Worm (Caenorhabditis elegans): Measurements from ENCODE around the gene srh-74.

The srh-74 gene

DNA sequence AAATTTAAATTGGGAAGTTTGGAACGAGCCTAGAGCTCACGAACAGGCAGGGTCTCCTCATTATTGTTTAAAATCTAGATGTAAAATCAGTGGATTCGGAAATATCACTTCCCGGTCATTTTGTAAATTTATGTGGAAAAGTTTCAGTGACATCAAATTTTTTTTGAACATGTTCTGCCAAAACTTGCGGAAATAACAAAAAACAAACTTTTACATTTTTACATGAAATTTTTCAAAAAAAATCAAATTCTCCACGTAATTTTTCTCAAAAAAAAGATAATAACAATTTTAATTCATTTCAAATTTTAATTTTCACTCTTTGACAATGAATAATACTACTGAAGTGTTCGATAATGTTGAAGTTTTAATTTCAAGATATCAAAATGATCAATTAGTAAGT, 7.1 kb downstream of the srh-74 start, which contains the start of gene C45B11.5:
C45B11.5 (plus strand) TSS at position 301 of the 400 bp plus-strand sequence.
- no peak for TF ChIP-seq unc-62 (GFP tag; optimal IDR thresholded peaks at IDR 0.05)

DNA sequence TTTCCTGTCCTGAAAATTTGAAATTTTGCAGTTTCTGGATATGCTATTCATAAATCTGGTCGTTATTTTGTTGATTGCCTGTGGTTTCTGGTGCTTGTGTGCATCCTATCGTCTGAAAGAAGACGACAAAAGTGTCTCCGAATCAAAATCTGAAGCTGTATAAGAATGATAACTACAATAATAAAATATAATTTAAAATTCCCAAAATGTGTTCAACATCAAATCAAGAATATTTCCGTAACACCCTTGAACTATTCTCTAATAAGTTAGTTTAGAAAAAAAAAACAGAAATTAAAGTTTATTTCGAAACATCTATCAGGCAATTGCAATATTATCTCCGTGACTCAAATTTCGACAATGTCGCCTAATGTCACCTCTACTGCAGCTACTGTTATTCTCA, 8.1 kb downstream of the srh-74 start, which contains the start of gene C45B11.8:
C45B11.8 (plus strand) TSS at position 301 of the 400 bp plus-strand sequence.
- TF ChIP-seq unc-62 (GFP tag; optimal IDR thresholded peaks at IDR 0.05): no peak

DNA sequence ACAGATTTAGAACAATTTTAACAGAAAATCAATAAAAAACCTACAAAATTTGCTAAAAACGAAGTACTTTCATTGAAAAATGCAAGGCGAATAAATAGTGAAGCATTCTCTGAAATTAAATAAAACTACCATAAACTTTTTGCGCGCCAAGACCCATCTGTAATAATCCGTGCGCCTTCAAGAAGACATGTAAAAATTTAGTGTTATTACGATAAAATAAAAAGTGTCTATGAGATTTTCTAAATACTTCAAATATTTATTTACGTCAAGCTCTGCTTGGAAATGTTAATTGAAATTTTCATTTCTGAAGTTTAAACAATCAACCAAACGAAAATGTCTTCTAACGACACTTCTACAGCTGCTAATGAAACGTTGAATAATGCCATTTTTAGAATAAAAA, 8.6 kb downstream of the srh-74 start, which contains the start of gene C45B11.9:
C45B11.9 (plus strand) TSS at position 301 of the 400 bp plus-strand sequence.
- TF ChIP-seq unc-62 (GFP tag; optimal IDR thresholded peaks at IDR 0.05): no peak

DNA sequence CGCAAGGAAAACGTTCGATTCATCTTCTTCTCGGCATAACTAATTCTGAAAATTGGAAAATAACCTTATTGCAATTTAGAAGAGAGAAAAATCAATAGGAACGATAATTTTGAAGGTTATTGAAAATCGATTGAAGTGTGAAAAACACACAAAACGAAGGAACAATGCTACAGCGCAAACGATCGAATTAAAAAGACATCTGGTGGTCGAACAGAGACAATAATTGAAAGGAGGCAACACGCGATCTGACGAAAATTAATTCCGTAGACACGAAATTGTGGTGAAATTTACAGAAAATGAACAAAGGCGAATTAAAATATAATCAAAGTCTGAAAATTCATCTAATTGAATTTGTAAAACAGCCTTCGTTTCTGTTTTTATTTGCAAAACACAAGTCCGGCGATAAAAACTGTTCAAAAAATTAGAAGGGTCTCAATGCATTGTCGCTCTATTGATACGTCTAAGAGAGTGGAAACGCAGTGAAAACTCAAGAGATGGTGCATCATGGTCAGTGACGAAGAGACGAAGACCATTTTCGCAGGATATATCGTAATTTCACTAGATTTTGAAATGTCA, 9.1 kb downstream of the srh-74 start, which contains the start of gene pak-2:
pak-2 (minus strand) TSS at position 51 of the 576 bp plus-strand sequence.
- no peak for TF ChIP-seq unc-62 (GFP tag; optimal IDR thresholded peaks at IDR 0.05)

DNA sequence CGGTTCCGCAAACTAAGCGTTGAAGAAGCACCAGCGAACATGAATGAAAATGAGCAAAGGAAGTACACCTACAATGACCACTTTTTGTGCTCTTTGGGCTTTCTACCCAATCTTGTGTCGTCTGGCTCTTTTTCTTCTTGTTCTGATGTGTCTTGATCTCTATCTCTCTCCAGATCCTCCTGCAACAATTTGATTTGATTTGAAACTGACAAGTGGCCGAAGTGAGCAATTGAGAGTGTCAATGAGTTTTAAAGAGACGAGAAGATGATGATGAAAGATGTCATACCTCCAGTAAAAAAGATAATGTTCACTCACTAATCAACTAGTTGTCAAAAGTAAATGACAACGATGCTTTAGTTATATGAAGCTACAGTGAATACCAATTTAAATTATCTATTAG, 13.8 kb downstream of the srh-74 start, which contains the start of gene pptr-2:
pptr-2 (minus strand) TSS at position 184 of the 400 bp plus-strand sequence.
- no peak for TF ChIP-seq unc-62 (GFP tag; optimal IDR thresholded peaks at IDR 0.05)

DNA sequence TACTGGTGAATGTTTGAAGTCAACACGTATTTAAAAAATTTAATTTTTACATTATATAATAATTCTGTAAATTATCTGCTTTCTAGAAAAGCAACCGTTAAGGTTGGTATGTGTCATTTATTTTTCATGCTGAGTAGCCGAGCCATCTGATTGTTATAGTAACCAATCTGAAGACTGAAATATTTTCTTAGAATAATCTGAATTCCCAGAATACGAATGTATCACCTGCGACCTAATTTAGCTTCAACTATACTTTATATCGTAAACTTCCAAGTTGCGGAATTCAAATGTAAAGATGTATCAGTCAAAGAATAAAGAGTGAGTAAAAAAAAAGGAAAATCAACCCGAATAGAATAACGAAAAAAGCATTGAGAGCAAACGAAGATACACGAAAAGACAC, 15.3 kb downstream of the srh-74 start:
- no peak for TF ChIP-seq unc-62 (GFP tag; optimal IDR thresholded peaks at IDR 0.05)

DNA sequence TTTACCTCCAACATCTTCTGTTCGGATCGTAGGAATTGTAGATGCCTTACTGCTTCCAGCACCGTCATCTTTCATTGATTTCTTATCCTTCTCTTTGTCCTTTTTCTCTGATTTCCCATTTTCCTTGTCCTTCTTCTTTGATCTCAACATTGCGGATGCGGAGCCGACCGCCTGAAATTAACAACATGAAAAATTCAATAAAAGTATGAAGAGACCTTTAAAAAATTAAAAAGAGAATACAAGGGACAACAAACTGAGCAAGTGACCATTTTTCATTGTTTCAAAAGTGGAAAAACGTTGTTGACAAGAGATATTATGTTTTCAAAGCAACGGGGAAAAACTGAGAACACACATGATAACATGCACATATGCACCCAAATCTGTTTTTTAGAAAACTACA, 17.9 kb downstream of the srh-74 start:
- no peak for TF ChIP-seq unc-62 (GFP tag; optimal IDR thresholded peaks at IDR 0.05)

DNA sequence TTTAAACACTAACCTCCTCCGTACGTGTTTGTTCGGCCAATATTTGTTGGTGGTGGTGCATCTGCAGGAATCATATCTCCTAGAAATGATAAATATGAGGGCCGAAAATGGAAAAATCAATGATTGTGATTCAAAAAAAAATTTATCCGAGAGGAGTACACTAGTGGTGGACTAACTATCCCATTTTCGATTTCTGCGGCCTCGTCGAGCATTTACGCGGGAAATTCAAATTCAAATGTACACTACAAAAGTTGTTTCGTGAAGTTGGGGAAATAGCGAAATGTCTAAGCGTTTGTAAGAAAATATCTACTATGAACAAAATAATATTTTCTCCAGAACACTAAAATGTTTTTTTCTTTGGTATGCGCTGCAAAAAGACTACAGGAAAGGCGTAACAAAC, 19.3 kb downstream of the srh-74 start:
- no peak for TF ChIP-seq unc-62 (GFP tag; optimal IDR thresholded peaks at IDR 0.05)

DNA sequence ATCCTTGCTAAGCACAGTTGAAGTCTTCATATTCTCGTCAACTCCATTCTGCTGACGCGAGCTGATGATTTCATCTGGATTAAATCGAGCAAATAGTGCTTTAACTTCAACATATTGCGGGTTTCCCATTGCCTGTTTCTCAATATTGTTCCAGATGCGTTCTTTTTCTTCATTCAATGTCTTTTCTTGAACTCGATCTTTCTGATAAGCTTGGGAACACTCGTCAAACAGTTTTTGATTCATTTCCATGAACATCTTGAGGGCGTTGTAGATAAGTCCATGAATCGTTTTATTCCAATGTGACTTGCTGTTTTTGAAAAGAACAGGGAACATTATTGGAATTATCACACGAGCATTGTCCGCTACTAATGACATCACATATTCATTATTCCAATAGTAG, 20.8 kb downstream of the srh-74 start:
- no peak for TF ChIP-seq unc-62 (GFP tag; optimal IDR thresholded peaks at IDR 0.05)

DNA sequence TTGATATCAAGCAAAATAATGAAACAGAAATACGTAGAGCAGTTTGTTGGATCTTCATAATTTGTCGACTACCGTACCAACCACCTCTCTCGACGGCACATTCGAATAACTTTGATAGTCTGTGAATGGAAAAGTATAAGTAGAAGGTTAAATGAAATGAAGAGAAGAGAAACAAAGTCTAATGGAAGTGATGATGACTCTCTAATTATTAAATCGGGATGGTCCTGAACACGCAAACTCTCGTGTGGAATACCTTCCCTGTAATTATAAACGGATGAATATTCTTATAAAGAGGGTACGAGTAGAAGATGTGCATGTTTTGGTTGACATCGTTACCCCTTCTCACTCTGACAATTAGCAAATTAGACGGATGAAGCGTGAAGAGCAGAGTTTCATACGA, 25.8 kb downstream of the srh-74 start, which contains the start of the genes C13G3.12 and hot-6:
C13G3.12 (minus strand) TSS at position 101 of the 400 bp plus-strand sequence.
hot-6 (minus strand) TSS at position 121 of the 400 bp plus-strand sequence.
- TF ChIP-seq unc-62 (GFP tag; optimal IDR thresholded peaks at IDR 0.05): no peak

DNA sequence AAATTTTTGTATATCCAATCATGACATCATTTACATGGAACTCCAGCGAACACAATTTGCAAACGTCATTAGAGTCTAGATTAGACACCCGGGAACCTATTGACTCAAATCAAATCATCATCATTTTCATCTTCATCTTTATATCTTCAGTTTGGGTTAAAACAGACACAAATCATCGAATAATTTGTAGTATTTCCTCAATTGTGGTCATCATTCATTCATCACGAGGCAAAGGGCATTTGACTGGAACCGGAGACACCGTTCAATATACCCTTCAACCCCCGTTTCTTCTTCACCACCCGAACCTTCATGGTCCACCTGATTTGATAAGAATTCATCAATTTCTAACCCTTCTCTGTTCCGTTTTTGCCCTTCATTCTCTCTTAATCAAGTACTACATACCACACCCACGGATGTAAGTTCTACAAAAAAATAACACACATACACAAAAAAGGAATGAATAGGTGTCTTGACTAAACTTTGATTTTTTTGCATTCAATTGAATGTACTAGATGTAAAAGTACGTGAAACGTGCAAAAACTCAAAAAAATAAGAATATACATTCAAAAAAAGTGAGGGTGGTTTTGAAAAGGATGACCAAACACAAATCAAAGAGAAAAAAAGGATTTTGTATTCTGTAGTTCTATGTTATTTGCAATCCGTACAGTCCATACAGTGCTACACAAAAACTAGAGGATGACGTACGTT, 31.6 kb downstream of the srh-74 start:
- TF ChIP-seq unc-62 (GFP tag; optimal IDR thresholded peaks at IDR 0.05): no peak

DNA sequence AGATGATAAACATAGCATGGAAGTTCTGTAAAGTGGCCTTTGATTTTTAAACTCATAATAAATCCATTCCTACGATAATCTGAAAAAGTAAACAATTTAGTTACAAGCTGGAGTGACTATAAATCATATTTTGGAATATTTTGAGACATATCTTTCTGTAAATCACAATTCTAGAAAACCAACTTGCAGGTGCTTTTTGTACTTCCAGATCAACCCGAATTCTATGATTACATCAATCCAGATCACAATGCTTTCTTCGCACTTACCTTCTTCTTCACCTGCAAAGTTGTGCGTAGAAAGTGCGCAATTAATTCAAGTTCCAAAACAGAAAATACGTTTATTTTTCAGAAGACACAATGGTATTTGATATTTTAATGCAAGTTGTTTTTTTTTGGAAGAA, 33.8 kb downstream of the srh-74 start:
- no peak for TF ChIP-seq unc-62 (GFP tag; optimal IDR thresholded peaks at IDR 0.05)

DNA sequence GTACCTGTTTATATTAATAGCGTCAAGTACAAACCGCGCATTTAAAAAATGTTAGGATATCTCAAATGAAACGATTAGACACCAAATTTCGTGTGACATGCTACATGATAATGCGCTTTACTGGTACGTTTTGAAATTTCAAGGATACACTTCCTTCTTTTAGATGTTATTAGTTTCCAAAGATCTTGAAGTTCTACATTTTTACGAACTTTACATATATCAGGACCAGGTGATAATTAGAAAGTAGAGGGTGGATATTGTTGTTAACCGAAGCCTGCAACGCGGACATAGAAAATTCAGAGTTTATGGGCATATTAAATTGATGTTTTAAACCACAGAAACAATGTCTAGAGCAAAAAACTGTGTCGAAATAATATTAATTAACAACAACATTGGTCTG, 35.4 kb downstream of the srh-74 start:
- no peak for TF ChIP-seq unc-62 (GFP tag; optimal IDR thresholded peaks at IDR 0.05)

DNA sequence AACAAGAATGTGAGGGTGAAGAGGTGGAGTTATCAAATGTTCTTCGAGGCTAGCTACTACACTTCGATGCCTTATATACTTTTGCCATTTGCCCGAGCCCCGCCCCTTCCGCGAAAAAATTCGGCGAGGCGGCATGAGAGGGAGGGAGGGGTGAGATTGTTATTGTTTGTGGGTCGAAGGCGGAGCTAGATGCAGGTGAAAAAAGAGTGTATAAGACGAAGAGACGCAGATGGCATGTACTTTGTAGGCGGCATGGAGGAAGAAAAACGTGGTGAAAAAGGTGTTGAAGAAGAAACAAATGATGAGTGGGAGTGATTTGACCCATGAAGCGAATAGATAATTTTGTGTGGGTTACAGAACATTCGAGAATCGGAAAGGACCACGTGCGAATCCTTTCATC, 36.2 kb downstream of the srh-74 start, which contains the start of gene C13G3.1:
C13G3.1 (minus strand) TSS at position 47 of the 400 bp plus-strand sequence.
- no peak for TF ChIP-seq unc-62 (GFP tag; optimal IDR thresholded peaks at IDR 0.05)

DNA sequence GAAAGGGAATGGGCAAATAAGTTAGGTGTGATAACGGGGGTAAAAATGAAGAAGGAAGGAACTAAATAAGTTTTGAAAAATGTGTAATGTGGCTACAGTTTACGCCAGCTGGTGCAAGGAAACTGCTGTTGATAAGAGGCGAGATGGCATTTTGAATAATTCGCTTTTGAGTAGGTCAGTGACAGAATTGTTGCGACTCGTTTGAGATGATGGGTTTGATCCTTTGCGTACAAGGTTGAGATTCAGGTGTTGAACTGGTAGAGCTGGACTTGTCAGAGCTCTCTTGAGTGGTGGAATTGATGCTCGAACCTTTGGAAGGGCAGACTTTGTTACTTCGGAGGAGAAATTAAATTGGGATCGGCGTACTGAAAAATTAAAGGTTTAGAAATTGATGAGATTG, 36.8 kb downstream of the srh-74 start:
- TF ChIP-seq unc-62 (GFP tag; optimal IDR thresholded peaks at IDR 0.05): no peak

DNA sequence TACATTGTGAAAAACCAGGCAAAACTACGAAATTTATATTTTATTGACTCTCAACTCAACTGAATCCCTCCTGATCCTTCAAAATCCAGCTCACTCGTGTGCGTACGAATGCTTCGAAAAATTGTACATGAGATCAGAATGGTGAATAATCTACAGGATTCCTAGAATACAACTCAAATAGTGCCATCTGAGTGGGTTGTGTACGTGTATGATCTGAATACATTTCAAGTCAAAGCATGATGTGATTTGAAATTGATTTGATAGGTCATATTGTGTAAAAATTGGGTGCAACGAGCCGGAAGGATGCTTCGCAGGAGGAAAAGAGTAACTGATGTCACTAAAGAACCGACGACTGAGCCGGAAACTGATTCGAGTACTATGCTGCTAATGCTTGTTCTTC, 37.8 kb downstream of the srh-74 start:
- TF ChIP-seq unc-62 (GFP tag; optimal IDR thresholded peaks at IDR 0.05): no peak

DNA sequence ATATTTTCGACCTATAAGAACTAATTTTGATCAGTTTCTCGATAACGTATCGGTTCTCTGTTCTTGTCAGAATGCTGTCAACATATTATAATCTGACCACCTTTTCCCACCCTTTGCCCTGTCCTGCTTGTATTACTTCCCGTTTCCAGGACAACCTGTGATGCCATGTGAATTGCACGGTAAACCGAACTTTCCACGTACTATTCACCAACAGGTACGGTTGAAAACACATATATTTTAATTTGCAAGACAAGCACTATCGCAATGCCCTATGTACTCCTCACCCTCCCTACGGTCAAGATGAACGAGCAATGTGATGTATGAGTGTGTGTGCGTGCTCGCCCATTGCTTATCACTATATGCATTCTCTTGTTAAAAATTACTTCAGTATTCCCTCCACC, 39.5 kb downstream of the srh-74 start:
- no peak for TF ChIP-seq unc-62 (GFP tag; optimal IDR thresholded peaks at IDR 0.05)

Data from whole organism, dauer.